Fruit fly (Drosophila melanogaster): ENCODE data around the gene Elo68alpha.

DNA sequence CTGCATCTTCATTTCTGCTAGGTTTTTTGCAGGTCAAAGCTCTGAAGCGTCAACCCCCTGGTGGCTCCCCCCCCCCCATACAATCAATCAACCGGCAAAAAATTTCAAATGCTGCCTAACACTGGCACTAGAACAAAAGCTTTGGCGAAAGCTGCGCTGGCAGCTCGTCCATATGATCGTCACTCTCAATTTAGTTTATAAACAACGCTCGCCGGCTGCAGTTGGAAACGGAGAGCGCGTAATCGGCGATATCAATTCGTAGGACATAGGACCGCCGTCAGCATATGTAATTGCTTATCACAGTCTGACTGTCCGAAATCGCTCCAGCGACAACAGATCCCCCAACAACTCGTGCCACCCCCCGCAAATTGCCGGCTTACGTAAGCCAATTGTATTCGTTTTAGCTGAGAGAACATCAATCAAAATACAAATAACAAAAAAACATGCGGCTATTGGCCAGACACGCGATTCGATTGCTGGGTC is 32.4 kb downstream of the Elo68alpha start, which contains the start of gene Mocs1:
- TF ChIP-seq insv (optimal IDR thresholded peaks at IDR 0.05), result no peak
- TF ChIP-seq Myc (optimal IDR thresholded peaks at IDR 0.05), result no peak
- no peak for TF ChIP-seq psq (optimal IDR thresholded peaks at IDR 0.05)
- no peak for TF ChIP-seq Sin3A (optimal IDR thresholded peaks at IDR 0.05)
- no peak for TF ChIP-seq h (optimal IDR thresholded peaks at IDR 0.05)
- no peak for TF ChIP-seq ttk (optimal IDR thresholded peaks at IDR 0.05)

All from Kc167 (cell line).